Worm (Caenorhabditis elegans): Measurements from ENCODE around the gene drd-5.

Gene drd-5

ce11 chrX:8381651-8382050 lies 35.5 kb upstream of the drd-5 start (continued):
- TF ChIP-seq hmg-1.1 (GFP tag; IDR thresholded peaks at IDR 0.05), result no peak
- TF ChIP-seq dmd-9 (GFP tag; IDR thresholded peaks at IDR 0.05), result no peak
- TF ChIP-seq skn-1 (tag; optimal IDR thresholded peaks at IDR 0.05), result no peak
- TF ChIP-seq F26F4.8 (GFP tag; conservative IDR thresholded peaks at IDR 0.05), result peak; percentile 87
- TF ChIP-seq madf-5 (GFP tag; IDR thresholded peaks at IDR 0.05), result peak; percentile 70 to 78; a peak in 3 of 4 replicates
- peak; percentile 85 for TF ChIP-seq tra-1 (GFP tag; IDR thresholded peaks at IDR 0.05)
- peak; percentile 80; the same call in 1 of the 2 replicates for TF ChIP-seq F44E2.7 (GFP tag; IDR thresholded peaks at IDR 0.05)
- TF ChIP-seq T26A8.4 (GFP tag; IDR thresholded peaks at IDR 0.05), result peak; percentile 46
- TF ChIP-seq F49E8.2 (tag; optimal IDR thresholded peaks at IDR 0.05; ENCODE audit: borderline replicate concordance), result peak; percentile 22
- peak; percentile 17 for TF ChIP-seq lir-3 (tag; optimal IDR thresholded peaks at IDR 0.05)
- peak; percentile 57; the same call in 1 of the 2 replicates for TF ChIP-seq daf-19 (GFP tag; conservative IDR thresholded peaks at IDR 0.05)
- TF ChIP-seq nhr-102 (tag; optimal IDR thresholded peaks at IDR 0.05), result peak; percentile 31
- TF ChIP-seq unc-130 (GFP tag; optimal IDR thresholded peaks at IDR 0.05), result peak; percentile 3
- peak; percentile 70 for TF ChIP-seq Y48G9A.11 (GFP tag; IDR thresholded peaks at IDR 0.05)
- TF ChIP-seq nhr-10 (tag; optimal IDR thresholded peaks at IDR 0.05), result no peak

ce11 chrX:8378312-8378711 lies 32.2 kb upstream of the drd-5 start, which contains the start of gene tbc-18:
TSS of gene tbc-18 (plus strand) at chrX:8378557.
- TF ChIP-seq fkh-10 (GFP tag; optimal IDR thresholded peaks at IDR 0.05), result peak; percentile 68
- peak; percentile 21 for TF ChIP-seq hlh-11 (tag; optimal IDR thresholded peaks at IDR 0.05)
- no peak for TF ChIP-seq mdt-29 (GFP tag; IDR thresholded peaks at IDR 0.05)
- TF ChIP-seq duxl-1 (tag; optimal IDR thresholded peaks at IDR 0.05; ENCODE audit: poor library complexity), result no peak
- no peak for TF ChIP-seq lin-13 (GFP tag; optimal IDR thresholded peaks at IDR 0.05)
- no peak for TF ChIP-seq zag-1 (tag; optimal IDR thresholded peaks at IDR 0.05)
- peak; percentile 0 for TF ChIP-seq ces-1 (GFP tag; optimal IDR thresholded peaks at IDR 0.05)
- TF ChIP-seq madf-5 (GFP tag; IDR thresholded peaks at IDR 0.05), result no peak
- TF ChIP-seq arid-1 (GFP tag; conservative IDR thresholded peaks at IDR 0.05), result 0 out of 2 replicates have a peak, but pooled peaks have one; percentile 22
- no peak for TF ChIP-seq spr-1 (tag; optimal IDR thresholded peaks at IDR 0.05)
- TF ChIP-seq nhr-25 (tag; optimal IDR thresholded peaks at IDR 0.05; ENCODE audit: borderline replicate concordance, insufficient read depth), result no peak
- TF ChIP-seq egl-27 (tag; optimal IDR thresholded peaks at IDR 0.05), result no peak
- peak; percentile 40 for TF ChIP-seq mes-2 (tag; optimal IDR thresholded peaks at IDR 0.05; ENCODE audit: poor library complexity, severe bottlenecking)
- peak; percentile 38; the same call in 1 of the 2 replicates for TF ChIP-seq dmd-6 (GFP tag; IDR thresholded peaks at IDR 0.05)
- no peak for TF ChIP-seq cey-2 (tag; optimal IDR thresholded peaks at IDR 0.05; ENCODE audit: borderline replicate concordance, insufficient read depth)
- TF ChIP-seq set-16 (GFP tag; IDR thresholded peaks at IDR 0.05), result no peak; the same call in 1 of the 2 replicates
- TF ChIP-seq lin-1 (GFP tag; IDR thresholded peaks at IDR 0.05), result no peak
- TF ChIP-seq nhr-42 (GFP tag; IDR thresholded peaks at IDR 0.05), result no peak
- TF ChIP-seq vab-7 (GFP tag; IDR thresholded peaks at IDR 0.05), result no peak
- TF ChIP-seq Y75B8A.6 (GFP tag; IDR thresholded peaks at IDR 0.05), result no peak
- peak; percentile 50 for TF ChIP-seq rbr-2 (tag; optimal IDR thresholded peaks at IDR 0.05)
- no peak for TF ChIP-seq nhr-76 (tag; optimal IDR thresholded peaks at IDR 0.05)
- TF ChIP-seq nhr-237 (tag; optimal IDR thresholded peaks at IDR 0.05), result no peak
- peak in 1 of 2 experiments; percentile 51 for TF ChIP-seq lsy-2 (tag; optimal IDR thresholded peaks at IDR 0.05)
- TF ChIP-seq nhr-10 (tag; optimal IDR thresholded peaks at IDR 0.05), result no peak
- TF ChIP-seq hlh-30 (tag; optimal IDR thresholded peaks at IDR 0.05; ENCODE audit: insufficient read depth), result peak; percentile 61
- no peak for TF ChIP-seq ZK546.5 (tag; optimal IDR thresholded peaks at IDR 0.05)
- no peak for TF ChIP-seq R02D3.7 (tag; optimal IDR thresholded peaks at IDR 0.05)
- TF ChIP-seq lim-7 (GFP tag; IDR thresholded peaks at IDR 0.05), result no peak
- no peak for TF ChIP-seq ceh-82 (tag; optimal IDR thresholded peaks at IDR 0.05)
- TF ChIP-seq mxl-3 (GFP tag; optimal IDR thresholded peaks at IDR 0.05), result no peak
- no peak for TF ChIP-seq tag-97 (GFP tag; IDR thresholded peaks at IDR 0.05)
- peak; percentile 67 for TF ChIP-seq mep-1 (tag; optimal IDR thresholded peaks at IDR 0.05)
- TF ChIP-seq dmd-8 (GFP tag; IDR thresholded peaks at IDR 0.05), result no peak
- no peak for TF ChIP-seq T26A8.4 (GFP tag; IDR thresholded peaks at IDR 0.05)
- no peak for TF ChIP-seq aly-2 (tag; optimal IDR thresholded peaks at IDR 0.05)
- peak; percentile 27 for TF ChIP-seq dve-1 (tag; optimal IDR thresholded peaks at IDR 0.05; ENCODE audit: insufficient read depth)

Data from whole organism, L4 larva.